Worm (Caenorhabditis elegans) whole organism, late embryonic: ENCODE data around the gene Y39A3CL.3.

ENCODE experiments used
- C08G9.2 ChIP-seq: sonication (generic microtip); optimal IDR thresholded peaks from 2 replicates; lab custom pipeline; 2016; ENCODE audit warnings: mild to moderate bottlenecking, missing genetic modification characterization, moderate library complexity, missing compliant biosample characterization
- C38D4.7 ChIP-seq: fragments of 200-800 bp; sonication (Bioruptor generic); optimal IDR thresholded peaks from 2 replicates; lab custom pipeline; 2018; ENCODE audit warnings: mild to moderate bottlenecking, missing genetic modification characterization, moderate library complexity, missing compliant biosample characterization
- F13H6.1 ChIP-seq: sonication (generic microtip); optimal IDR thresholded peaks from 2 replicates; lab custom pipeline; 2016; ENCODE audit warnings: missing genetic modification characterization, missing compliant biosample characterization
- K02D7.2 ChIP-seq: sonication (generic microtip); optimal IDR thresholded peaks from 2 replicates; lab custom pipeline; 2017; ENCODE audit warnings: mild to moderate bottlenecking, missing genetic modification characterization, missing compliant biosample characterization
- T23F11.4 ChIP-seq: fragments of 200-800 bp; sonication (Bioruptor generic); optimal IDR thresholded peaks from 2 replicates; lab custom pipeline; 2018; ENCODE audit warnings: mild to moderate bottlenecking, missing genetic modification characterization, missing compliant biosample characterization
- ceh-18 ChIP-seq: sonication (generic microtip); optimal IDR thresholded peaks from 2 replicates; lab custom pipeline; 2016; ENCODE audit warnings: missing genetic modification characterization, missing compliant biosample characterization
- ceh-19 ChIP-seq: fragments of 200-800 bp; sonication (Bioruptor generic); optimal IDR thresholded peaks from 2 replicates; lab custom pipeline; 2018; ENCODE audit warnings: mild to moderate bottlenecking, missing genetic modification characterization, missing compliant biosample characterization
- ceh-22 ChIP-seq: sonication (generic microtip); optimal IDR thresholded peaks from 2 replicates; lab custom pipeline; 2017; ENCODE audit warnings: missing biosample characterization, missing genetic modification characterization
- ceh-24 ChIP-seq: sonication (generic microtip); optimal IDR thresholded peaks from 2 replicates; lab custom pipeline; 2016; ENCODE audit warnings: mild to moderate bottlenecking, missing genetic modification characterization, missing compliant biosample characterization
- ceh-31 ChIP-seq: sonication (generic microtip); optimal IDR thresholded peaks from 2 replicates; lab custom pipeline; 2016; ENCODE audit warnings: missing genetic modification characterization, missing compliant biosample characterization
- ceh-34 ChIP-seq: sonication (generic microtip); optimal IDR thresholded peaks from 2 replicates; lab custom pipeline; 2016; ENCODE audit warnings: mild to moderate bottlenecking, missing genetic modification characterization, missing compliant biosample characterization
- ceh-45 ChIP-seq: fragments of 200-800 bp; sonication (Bioruptor generic); IDR thresholded peaks from 2 replicates; pipeline ENCODE4 v1.3.6; 2022; ENCODE audit warnings: missing genetic modification reagents, missing genetic modification characterization, missing compliant biosample characterization
- ceh-48 ChIP-seq: sonication (generic microtip); optimal IDR thresholded peaks from 2 replicates; lab custom pipeline; 2016; ENCODE audit warnings: missing genetic modification characterization, inconsistent platforms, missing compliant biosample characterization
- ceh-6 ChIP-seq: fragments of 200-800 bp; sonication (Bioruptor generic); optimal IDR thresholded peaks from 2 replicates; lab custom pipeline; 2018; ENCODE audit warnings: mild to moderate bottlenecking, missing genetic modification characterization, missing compliant biosample characterization
- ceh-9 ChIP-seq: sonication (generic microtip); optimal IDR thresholded peaks from 2 replicates; lab custom pipeline; 2016; ENCODE audit warnings: mild to moderate bottlenecking, missing genetic modification characterization, inconsistent platforms, missing compliant biosample characterization
- che-1 ChIP-seq: sonication (generic microtip); optimal IDR thresholded peaks from 2 replicates; lab custom pipeline; 2016; ENCODE audit warnings: mild to moderate bottlenecking, missing genetic modification characterization, missing compliant biosample characterization
- dmd-4 ChIP-seq: sonication (generic microtip); optimal IDR thresholded peaks from 2 replicates; lab custom pipeline; 2016; ENCODE audit warnings: borderline replicate concordance, missing genetic modification characterization, missing compliant biosample characterization
- dve-1 ChIP-seq: sonication (generic microtip); optimal IDR thresholded peaks from 2 replicates; lab custom pipeline; 2017; ENCODE audit warnings: antibody characterized with exemption, mild to moderate bottlenecking, missing genetic modification characterization, missing compliant biosample characterization
- elt-2 ChIP-seq: sonication (generic microtip); optimal IDR thresholded peaks from 2 replicates; lab custom pipeline; 2016; ENCODE audit warnings: missing genetic modification reagents, missing genetic modification characterization, missing compliant biosample characterization
- fax-1 ChIP-seq: sonication (generic microtip); optimal IDR thresholded peaks from 2 replicates; lab custom pipeline; 2016; ENCODE audit warnings: missing genotype, missing genetic modification characterization, missing compliant biosample characterization
- fkh-10 ChIP-seq: fragments of 150-350 bp; optimal IDR thresholded peaks from 2 replicates; lab custom pipeline; 2014; ENCODE audit warnings: missing biosample characterization, missing genetic modification reagents, missing genetic modification characterization
- fkh-6 ChIP-seq: sonication (generic microtip); optimal IDR thresholded peaks from 2 replicates; lab custom pipeline; 2016; ENCODE audit warnings: missing genetic modification characterization, missing compliant biosample characterization
- hlh-13 ChIP-seq: fragments of 200-800 bp; sonication (Bioruptor generic); optimal IDR thresholded peaks from 2 replicates; lab custom pipeline; 2018; ENCODE audit warnings: mild to moderate bottlenecking, missing genetic modification characterization, missing compliant biosample characterization
- hlh-15 ChIP-seq: sonication (generic microtip); optimal IDR thresholded peaks from 2 replicates; lab custom pipeline; 2016; ENCODE audit warnings: missing genetic modification characterization, missing compliant biosample characterization
- hlh-30 ChIP-seq: sonication (generic microtip); optimal IDR thresholded peaks from 2 replicates; lab custom pipeline; 2017; ENCODE audit warnings: antibody characterized with exemption, missing genetic modification characterization, missing compliant biosample characterization; ENCODE audit not compliant: insufficient read depth
- hlh-8 ChIP-seq: sonication (generic microtip); optimal IDR thresholded peaks from 2 replicates; lab custom pipeline; 2016; ENCODE audit warnings: missing genotype, missing genetic modification characterization, missing compliant biosample characterization
- lim-6 ChIP-seq: sonication (generic microtip); optimal IDR thresholded peaks from 2 replicates; lab custom pipeline; 2016; ENCODE audit warnings: missing genetic modification characterization, missing compliant biosample characterization
- mec-3 ChIP-seq: sonication (generic microtip); optimal IDR thresholded peaks from 2 replicates; lab custom pipeline; 2016; ENCODE audit warnings: borderline replicate concordance, missing genetic modification characterization, missing compliant biosample characterization
- nfya-1 ChIP-seq: sonication (generic microtip); optimal IDR thresholded peaks from 2 replicates; lab custom pipeline; 2017; ENCODE audit warnings: missing genetic modification characterization, mild to moderate bottlenecking, missing compliant biosample characterization, antibody characterized with exemption, moderate library complexity
- nhr-11 ChIP-seq: fragments of 150-350 bp; optimal IDR thresholded peaks from 2 replicates; lab custom pipeline; 2014; ENCODE audit warnings: missing biosample characterization, missing genetic modification characterization
- nhr-232 ChIP-seq: sonication (generic microtip); optimal IDR thresholded peaks from 2 replicates; lab custom pipeline; 2016; ENCODE audit warnings: missing genetic modification characterization, missing compliant biosample characterization
- npax-4 ChIP-seq: sonication (generic microtip); optimal IDR thresholded peaks from 2 replicates; lab custom pipeline; 2016; ENCODE audit warnings: missing genetic modification characterization, missing compliant biosample characterization
- pag-3 ChIP-seq: sonication (generic microtip); optimal IDR thresholded peaks from 2 replicates; lab custom pipeline; 2016; ENCODE audit warnings: missing compliant biosample characterization, missing genetic modification characterization, borderline replicate concordance
- pat-9 ChIP-seq: fragments of 200-800 bp; sonication (Bioruptor generic); optimal IDR thresholded peaks from 2 replicates; lab custom pipeline; 2018; ENCODE audit warnings: mild to moderate bottlenecking, missing genetic modification characterization, moderate library complexity, missing compliant biosample characterization
- pax-1 ChIP-seq: fragments of 150-350 bp; optimal IDR thresholded peaks from 2 replicates; lab custom pipeline; 2014; ENCODE audit warnings: missing biosample characterization, missing genetic modification characterization
- pros-1 ChIP-seq: fragments of 150-350 bp; optimal IDR thresholded peaks from 2 replicates; lab custom pipeline; 2014; ENCODE audit warnings: missing biosample characterization, missing genetic modification reagents, missing genetic modification characterization
- ref-2 ChIP-seq: sonication (generic microtip); optimal IDR thresholded peaks from 2 replicates; lab custom pipeline; 2016; ENCODE audit warnings: missing genetic modification characterization, missing compliant biosample characterization
- rnt-1 ChIP-seq: sonication (generic microtip); optimal IDR thresholded peaks from 2 replicates; lab custom pipeline; 2016; ENCODE audit warnings: missing genetic modification characterization, missing compliant biosample characterization
- sdc-2 ChIP-seq: sonication (generic microtip); optimal IDR thresholded peaks from 2 replicates; lab custom pipeline; 2016; ENCODE audit warnings: missing genotype, missing genetic modification characterization, missing compliant biosample characterization
- sox-4 ChIP-seq: sonication (generic microtip); optimal IDR thresholded peaks from 2 replicates; lab custom pipeline; 2017; ENCODE audit warnings: mild to moderate bottlenecking, missing genetic modification characterization, inconsistent platforms, missing compliant biosample characterization
- tbx-7 ChIP-seq: sonication (generic microtip); optimal IDR thresholded peaks from 2 replicates; lab custom pipeline; 2016; ENCODE audit warnings: missing genotype, missing genetic modification characterization, missing compliant biosample characterization
- unc-42 ChIP-seq: sonication (generic microtip); optimal IDR thresholded peaks from 2 replicates; lab custom pipeline; 2016; ENCODE audit warnings: missing genotype, missing genetic modification characterization, missing compliant biosample characterization
- unc-55 ChIP-seq: sonication (generic microtip); optimal IDR thresholded peaks from 2 replicates; lab custom pipeline; 2017; ENCODE audit warnings: missing biosample characterization, missing genetic modification reagents, missing genetic modification characterization
- zip-5 ChIP-seq: sonication (generic microtip); optimal IDR thresholded peaks from 2 replicates; lab custom pipeline; 2016; ENCODE audit warnings: missing genetic modification characterization, missing compliant biosample characterization

Gene Y39A3CL.3

DNA sequence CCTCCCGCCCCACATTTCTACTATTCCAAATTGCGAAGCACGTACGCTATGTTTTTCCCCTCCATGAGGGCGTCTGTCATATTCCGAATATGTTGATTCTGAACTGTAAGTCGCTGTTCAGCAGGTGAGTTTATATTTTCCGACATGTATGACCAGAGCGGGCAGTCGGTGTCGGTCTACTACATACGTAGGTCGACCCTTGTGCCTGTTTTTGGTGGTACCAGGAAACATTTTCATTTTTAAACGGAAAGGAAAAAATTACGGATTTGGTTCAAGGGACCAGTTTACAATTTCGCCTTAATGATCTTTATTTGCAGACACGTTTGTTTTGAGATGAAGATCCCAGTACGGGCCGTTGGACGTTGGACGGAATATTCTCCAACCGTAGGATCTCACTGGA is 19.0 kb upstream of the Y39A3CL.3 start, which contains the start of gene Y46E12A.2:
TSS of gene Y46E12A.2 (plus strand) at position 301 of the 400 bp plus-strand sequence.
- no peak for TF ChIP-seq che-1 (tag; lab: Kevin White, UChicago)
- no peak for TF ChIP-seq rnt-1 (tag; lab: Kevin White, UChicago)
- no peak for TF ChIP-seq hlh-13 (GFP tag; lab: Kevin White, UChicago)
- no peak for TF ChIP-seq ref-2
- no peak for TF ChIP-seq mec-3 (tag; lab: Kevin White, UChicago)
- no peak for TF ChIP-seq ceh-31 (tag; lab: Kevin White, UChicago)
- no peak for TF ChIP-seq hlh-30 (tag; lab: Kevin White, UChicago)

DNA sequence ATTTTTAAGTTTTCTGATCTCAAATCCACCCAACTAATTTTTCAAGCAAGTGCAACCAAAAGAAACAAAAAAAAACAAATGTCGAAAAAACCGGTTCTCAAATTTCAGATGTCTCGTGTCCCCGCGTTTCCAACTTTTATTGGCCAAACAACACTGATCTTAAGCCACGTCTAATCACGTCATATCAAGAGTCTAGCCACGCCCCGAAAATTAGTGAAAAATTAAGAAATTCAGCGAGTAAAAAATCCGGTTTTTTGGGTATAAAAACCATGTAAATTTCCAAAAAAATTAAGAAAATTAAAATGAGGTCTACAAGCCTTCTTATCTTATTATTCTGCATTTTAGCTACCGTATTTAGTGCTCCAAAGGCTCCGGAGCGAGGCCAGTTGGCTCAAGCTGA is 14.4 kb upstream of the Y39A3CL.3 start, which contains the start of gene cnc-6:
TSS of gene cnc-6 (plus strand) at position 301 of the 400 bp plus-strand sequence.
- TF ChIP-seq pax-1 (no peak), K02D7.2 (tag; lab: Kevin White, UChicago) (no peak), unc-55 (no peak), hlh-15 (tag; lab: Kevin White, UChicago) (no peak), ceh-45 (GFP tag; lab: Robert Waterston, UW) (no peak)

DNA sequence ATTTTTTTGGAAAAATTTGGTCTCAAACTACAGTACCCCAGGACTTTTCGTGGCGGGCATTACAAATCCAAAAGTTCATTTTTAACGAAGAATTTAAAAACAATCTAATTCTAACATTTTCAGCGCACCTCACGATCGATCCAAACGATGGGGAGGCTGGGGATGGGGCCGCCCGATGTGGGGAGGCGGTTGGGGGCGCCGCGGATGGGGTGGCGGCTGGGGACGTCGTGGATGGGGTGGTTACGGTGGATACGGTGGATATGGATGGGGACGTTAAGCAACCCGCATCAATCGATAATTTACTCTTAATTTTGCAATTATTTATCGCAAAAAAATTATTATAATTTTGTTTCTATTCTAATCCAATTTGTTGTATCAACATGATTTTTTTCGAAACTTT is 13.1 kb upstream of the Y39A3CL.3 start:
- TF ChIP-seq dve-1 (tag; lab: Kevin White, UChicago) (no peak), ceh-34 (tag; lab: Kevin White, UChicago) (no peak), dmd-4 (tag; lab: Kevin White, UChicago) (no peak), ceh-48 (tag; lab: Kevin White, UChicago) (no peak), ceh-6 (no peak), lim-6 (tag; lab: Kevin White, UChicago) (no peak), pros-1 (tag; lab: Kevin White, UChicago) (no peak), pag-3 (no peak), hlh-8 (tag; lab: Kevin White, UChicago) (no peak), pax-1 (no peak), ceh-9 (tag; lab: Kevin White, UChicago) (no peak), nfya-1 (tag; lab: Kevin White, UChicago) (no peak), fkh-10 (GFP tag; lab: Kevin White, UChicago) (no peak), zip-5 (tag; lab: Kevin White, UChicago) (no peak), F13H6.1 (no peak), ceh-19 (no peak), C08G9.2 (tag; lab: Kevin White, UChicago) (no peak), sdc-2 (tag; lab: Kevin White, UChicago) (no peak), nhr-11 (no peak), pat-9 (tag; lab: Kevin White, UChicago) (no peak)

DNA sequence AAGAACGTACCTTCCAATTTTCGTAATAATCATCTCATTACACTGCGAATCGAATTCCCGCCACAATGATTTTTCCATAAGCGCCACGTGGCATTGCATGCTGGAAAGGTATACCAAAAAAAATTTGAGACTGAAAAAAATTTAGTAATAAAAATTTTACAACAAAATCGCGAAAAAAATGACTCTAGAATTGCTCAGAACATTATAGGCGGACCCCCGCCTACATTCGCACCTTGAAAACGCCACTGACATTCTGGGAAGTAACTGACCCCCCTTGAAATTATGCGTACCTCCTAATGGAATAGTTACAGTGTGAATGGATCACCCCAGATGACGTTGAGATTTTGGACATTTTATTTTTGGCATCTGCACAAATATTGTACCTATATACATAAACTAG is 7.6 kb upstream of the Y39A3CL.3 start, which contains the start of gene tbx-43:
TSS of gene tbx-43 (minus strand) at position 101 of the 400 bp plus-strand sequence.
- no peak for TF ChIP-seq fax-1
- no peak for TF ChIP-seq sox-4 (tag; lab: Kevin White, UChicago)
- no peak for TF ChIP-seq unc-42 (tag; lab: Kevin White, UChicago)
- TF ChIP-seq ceh-34 (tag; lab: Kevin White, UChicago): no peak
- TF ChIP-seq C38D4.7: no peak
- TF ChIP-seq fkh-6: no peak
- no peak for TF ChIP-seq ceh-24
- no peak for TF ChIP-seq unc-55
- TF ChIP-seq hlh-8 (tag; lab: Kevin White, UChicago): no peak
- no peak for TF ChIP-seq pax-1
- no peak for TF ChIP-seq ceh-45 (GFP tag; lab: Robert Waterston, UW)
- no peak for TF ChIP-seq T23F11.4 (GFP tag; lab: Kevin White, UChicago)
- no peak for TF ChIP-seq ceh-18 (tag; lab: Kevin White, UChicago)
- no peak for TF ChIP-seq nhr-232 (tag; lab: Kevin White, UChicago)
- TF ChIP-seq ceh-48 (tag; lab: Kevin White, UChicago): no peak
- no peak for TF ChIP-seq npax-4 (tag; lab: Kevin White, UChicago)
- no peak for TF ChIP-seq elt-2 (tag; lab: Kevin White, UChicago)
- no peak for TF ChIP-seq tbx-7 (tag; lab: Kevin White, UChicago)
- no peak for TF ChIP-seq pag-3
- TF ChIP-seq ceh-22: no peak
